Worm (Caenorhabditis elegans) whole organism, L2 larva: Measurements from ENCODE around the gene Y102A5C.4.
A peak's percentile ranks its signal among the peaks of the same experiment; 100 is the strongest.

Experiments used
- C34F6.9 ChIP-seq: fragments of 150-350 bp; optimal IDR thresholded peaks from 2 replicates; lab custom pipeline; 2014; ENCODE audit warnings: missing biosample characterization, missing genetic modification characterization
- F13H6.1 ChIP-seq: sonication (generic microtip); optimal IDR thresholded peaks from 2 replicates; lab custom pipeline; 2016; ENCODE audit warnings: missing genetic modification characterization, missing compliant biosample characterization
- R02D3.7 ChIP-seq: fragments of 150-350 bp; optimal IDR thresholded peaks from 2 replicates; lab custom pipeline; 2014; ENCODE audit warnings: missing biosample characterization, missing genetic modification characterization
- Y55F3AM.14 ChIP-seq: fragments of 200-800 bp; sonication (Bioruptor generic); optimal IDR thresholded peaks from 2 replicates; lab custom pipeline; 2018; ENCODE audit warnings: mild to moderate bottlenecking, missing genetic modification characterization, missing compliant biosample characterization
- ZK546.5 ChIP-seq: sonication (generic microtip); optimal IDR thresholded peaks from 2 replicates; lab custom pipeline; 2017; ENCODE audit warnings: missing biosample characterization, missing genetic modification characterization
- alr-1 ChIP-seq: fragments of 150-350 bp; optimal IDR thresholded peaks from 2 replicates; lab custom pipeline; 2014; ENCODE audit warnings: missing biosample characterization, missing genetic modification characterization
- aly-2 ChIP-seq: fragments of 150-350 bp; optimal IDR thresholded peaks from 2 replicates; lab custom pipeline; 2014; ENCODE audit warnings: missing biosample characterization, missing genetic modification characterization
- ama-1 ChIP-seq: fragments of 150-350 bp; optimal IDR thresholded peaks from 2 replicates; lab custom pipeline; 2018; ENCODE audit warnings: inconsistent platforms
- blmp-1 ChIP-seq: sonication (generic microtip); optimal IDR thresholded peaks from 2 replicates; lab custom pipeline; 2017; ENCODE audit warnings: missing genetic modification characterization, mild to moderate bottlenecking, missing compliant biosample characterization, antibody characterized with exemption, moderate library complexity; ENCODE audit not compliant: insufficient read depth
- ceh-16 ChIP-seq: fragments of 150-350 bp; optimal IDR thresholded peaks from 2 replicates; lab custom pipeline; 2014; ENCODE audit warnings: missing biosample characterization, missing genetic modification characterization
- ceh-82 ChIP-seq: fragments of 150-350 bp; optimal IDR thresholded peaks from 2 replicates; lab custom pipeline; 2014; ENCODE audit warnings: missing biosample characterization, missing genetic modification characterization
- crh-2 ChIP-seq: sonication (generic microtip); optimal IDR thresholded peaks from 2 replicates; lab custom pipeline; 2017; ENCODE audit warnings: missing biosample characterization, missing genetic modification characterization
- dmd-4 ChIP-seq: sonication (generic microtip); optimal IDR thresholded peaks from 2 replicates; lab custom pipeline; 2017; ENCODE audit warnings: missing biosample characterization, missing genetic modification characterization
- egl-27 ChIP-seq: sonication (generic microtip); optimal IDR thresholded peaks from 3 replicates; lab custom pipeline; 2017; ENCODE audit warnings: missing biosample characterization, missing genetic modification reagents, missing genetic modification characterization
- elt-1 ChIP-seq: fragments of 150-350 bp; optimal IDR thresholded peaks from 2 replicates; lab custom pipeline; 2014; ENCODE audit warnings: missing biosample characterization, missing genetic modification characterization
- elt-3 ChIP-seq: sonication (generic microtip); optimal IDR thresholded peaks from 2 replicates; lab custom pipeline; 2017; ENCODE audit warnings: missing biosample characterization, missing genetic modification characterization
- fos-1 ChIP-seq: fragments of 150-350 bp; optimal IDR thresholded peaks from 2 replicates; lab custom pipeline; 2014; ENCODE audit warnings: missing biosample characterization, missing genetic modification characterization
- gmeb-1 ChIP-seq: fragments of 150-350 bp; optimal IDR thresholded peaks from 2 replicates; lab custom pipeline; 2014; ENCODE audit warnings: missing biosample characterization, missing genetic modification characterization
- lin-11 ChIP-seq: fragments of 150-350 bp; sonication (generic microtip); optimal IDR thresholded peaks from 2 replicates; lab custom pipeline; 2014; ENCODE audit warnings: missing biosample characterization, missing genetic modification characterization, inconsistent platforms, mixed read lengths
- lin-13 ChIP-seq: fragments of 150-350 bp; optimal IDR thresholded peaks from 2 replicates; lab custom pipeline; 2014; ENCODE audit warnings: missing biosample characterization, missing genetic modification reagents, missing genetic modification characterization
- lin-39 ChIP-seq: fragments of 150-350 bp; optimal IDR thresholded peaks from 2 replicates; lab custom pipeline; 2014; ENCODE audit warnings: missing biosample characterization, missing genetic modification reagents, missing genetic modification characterization
- lsy-2 ChIP-seq, 2 experiments: fragments of 150-350 bp in 1 of 2; sonication (generic microtip) in 1 of 2; optimal IDR thresholded peaks; 2 replicates each; lab custom pipeline; 2014 to 2017; ENCODE audit warnings: missing biosample characterization in 2 of 2, missing genetic modification characterization in 2 of 2
- mab-5 ChIP-seq: fragments of 150-350 bp; optimal IDR thresholded peaks from 2 replicates; lab custom pipeline; 2014; ENCODE audit warnings: missing biosample characterization, missing genetic modification characterization
- mbf-1 ChIP-seq: sonication (generic microtip); optimal IDR thresholded peaks from 2 replicates; lab custom pipeline; 2017; ENCODE audit warnings: missing biosample characterization, missing genetic modification characterization
- mdl-1 ChIP-seq, 2 experiments: fragments of 150-350 bp in 1 of 2; sonication (generic microtip) in 1 of 2; optimal IDR thresholded peaks; 2 replicates each; lab custom pipeline; 2017; ENCODE audit warnings: missing biosample characterization in 2 of 2, missing genetic modification characterization in 2 of 2
- nhr-10 ChIP-seq: sonication (generic microtip); optimal IDR thresholded peaks from 2 replicates; lab custom pipeline; 2017; ENCODE audit warnings: missing biosample characterization, missing genetic modification characterization
- nhr-11 ChIP-seq: fragments of 150-350 bp; optimal IDR thresholded peaks from 2 replicates; lab custom pipeline; 2014; ENCODE audit warnings: missing biosample characterization, missing genetic modification characterization
- nhr-12 ChIP-seq: fragments of 150-350 bp; optimal IDR thresholded peaks from 2 replicates; lab custom pipeline; 2014; ENCODE audit warnings: missing biosample characterization, missing genetic modification characterization
- nhr-129 ChIP-seq: fragments of 150-350 bp; optimal IDR thresholded peaks from 2 replicates; lab custom pipeline; 2014; ENCODE audit warnings: missing biosample characterization, missing genetic modification characterization
- nhr-21 ChIP-seq: fragments of 150-350 bp; optimal IDR thresholded peaks from 2 replicates; lab custom pipeline; 2014; ENCODE audit warnings: missing biosample characterization, missing genetic modification characterization
- nhr-23 ChIP-seq: fragments of 150-350 bp; optimal IDR thresholded peaks from 2 replicates; lab custom pipeline; 2014; ENCODE audit warnings: missing biosample characterization, missing genetic modification reagents, missing genetic modification characterization
- nhr-237 ChIP-seq: fragments of 150-350 bp; optimal IDR thresholded peaks from 2 replicates; lab custom pipeline; 2014; ENCODE audit warnings: missing biosample characterization, missing genetic modification characterization
- nhr-25 ChIP-seq: fragments of 150-350 bp; sonication (generic microtip); optimal IDR thresholded peaks from 3 replicates; lab custom pipeline; 2014; ENCODE audit warnings: missing biosample characterization, missing genetic modification characterization
- nhr-6 ChIP-seq: fragments of 150-350 bp; optimal IDR thresholded peaks from 2 replicates; lab custom pipeline; 2014; ENCODE audit warnings: missing biosample characterization, missing genetic modification characterization
- nhr-77 ChIP-seq: fragments of 150-350 bp; optimal IDR thresholded peaks from 2 replicates; lab custom pipeline; 2014; ENCODE audit warnings: missing biosample characterization, missing genetic modification characterization
- peb-1 ChIP-seq: fragments of 150-350 bp; optimal IDR thresholded peaks from 2 replicates; lab custom pipeline; 2014; ENCODE audit warnings: missing biosample characterization, missing genetic modification characterization
- sem-4 ChIP-seq: fragments of 150-350 bp; optimal IDR thresholded peaks from 2 replicates; lab custom pipeline; 2014; ENCODE audit warnings: missing biosample characterization, missing genetic modification reagents, missing genetic modification characterization
- skn-1 ChIP-seq: sonication (generic microtip); optimal IDR thresholded peaks from 2 replicates; lab custom pipeline; 2017; ENCODE audit warnings: missing biosample characterization, missing genetic modification characterization
- sma-3 ChIP-seq: sonication (generic microtip); optimal IDR thresholded peaks from 2 replicates; lab custom pipeline; 2016; ENCODE audit warnings: missing genetic modification reagents, missing genetic modification characterization, missing compliant biosample characterization
- sma-9 ChIP-seq, 2 experiments: fragments of 150-350 bp in 1 of 2; sonication (generic microtip) in 1 of 2; optimal IDR thresholded peaks; 2 replicates each; lab custom pipeline; 2014 to 2016; ENCODE audit warnings: missing genetic modification characterization in 2 of 2, mild to moderate bottlenecking in 1 of 2, missing biosample characterization in 1 of 2, missing compliant biosample characterization in 1 of 2, missing genetic modification reagents in 1 of 2, moderate library complexity in 1 of 2
- snpc-4 ChIP-seq: fragments of 150-350 bp; optimal IDR thresholded peaks from 2 replicates; lab custom pipeline; 2014; ENCODE audit warnings: missing biosample characterization, missing genetic modification characterization
- unc-39 ChIP-seq: fragments of 150-350 bp; optimal IDR thresholded peaks from 2 replicates; lab custom pipeline; 2014; ENCODE audit warnings: missing biosample characterization, missing genetic modification characterization
- unc-55 ChIP-seq: fragments of 150-350 bp; sonication (generic microtip); optimal IDR thresholded peaks from 3 replicates; lab custom pipeline; 2014; ENCODE audit warnings: missing biosample characterization, missing genetic modification reagents, missing genetic modification characterization
- unc-62 ChIP-seq: fragments of 150-350 bp; optimal IDR thresholded peaks from 2 replicates; lab custom pipeline; 2014; ENCODE audit warnings: missing biosample characterization, missing genetic modification reagents, missing genetic modification characterization
- zag-1 ChIP-seq: fragments of 150-350 bp; optimal IDR thresholded peaks from 2 replicates; lab custom pipeline; 2014; ENCODE audit warnings: missing biosample characterization, missing genetic modification characterization
- ztf-1 ChIP-seq: fragments of 200-800 bp; sonication (Bioruptor generic); conservative IDR thresholded peaks from 2 replicates; pipeline ENCODE4 v1.3.6; 2022; ENCODE audit warnings: missing genetic modification characterization, missing compliant biosample characterization
- ztf-11 ChIP-seq: sonication (generic microtip); optimal IDR thresholded peaks from 2 replicates; lab custom pipeline; 2017; ENCODE audit warnings: missing biosample characterization, missing genetic modification characterization
- ztf-4 ChIP-seq: fragments of 150-350 bp; optimal IDR thresholded peaks from 2 replicates; lab custom pipeline; 2014; ENCODE audit warnings: missing biosample characterization, missing genetic modification characterization

The Y102A5C.4 gene

ce11 chrV:16958975-16959374 lies 36.9 kb downstream of the Y102A5C.4 start:
- TF ChIP-seq blmp-1 (tag; lab: Kevin White, UChicago) (no peak), nhr-237 (tag; lab: Kevin White, UChicago) (no peak), C34F6.9 (tag; lab: Kevin White, UChicago) (no peak), ceh-82 (tag; lab: Kevin White, UChicago) (no peak), aly-2 (no peak), nhr-12 (tag; lab: Kevin White, UChicago) (no peak), mdl-1 (tag; optimal IDR thresholded peaks at IDR 0.05; lab: Kevin White, UChicago) (no peak)

- TF ChIP-seq Y55F3AM.14 (GFP tag; lab: Kevin White, UChicago), result peak; percentile 13
- no peak for TF ChIP-seq ztf-1 (GFP tag; lab: Robert Waterston, UW)
- no peak for TF ChIP-seq nhr-11 (tag; lab: Kevin White, UChicago)
- peak; percentile 99 for TF ChIP-seq gmeb-1 (tag; lab: Kevin White, UChicago)
- peak; percentile 33 for TF ChIP-seq ceh-16 (tag; lab: Kevin White, UChicago)
- TF ChIP-seq lsy-2 (tag; optimal IDR thresholded peaks at IDR 0.05; lab: Kevin White, UChicago), result peak; percentile 84 to 93
- no peak for TF ChIP-seq lin-39 (tag; lab: Kevin White, UChicago)
- TF ChIP-seq nhr-25 (tag; lab: Kevin White, UChicago), result peak; percentile 84
- peak; percentile 29 for TF ChIP-seq dmd-4 (tag; lab: Kevin White, UChicago)
- TF ChIP-seq sem-4 (tag; lab: Kevin White, UChicago), result peak; percentile 77
- TF ChIP-seq unc-62 (GFP tag; lab: Kevin White, UChicago), result no peak
- TF ChIP-seq unc-39 (tag; lab: Kevin White, UChicago), result no peak
- no peak for TF ChIP-seq skn-1 (tag; lab: Kevin White, UChicago)
- TF ChIP-seq ZK546.5 (tag; lab: Kevin White, UChicago), result no peak
- TF ChIP-seq nhr-10 (tag; lab: Kevin White, UChicago), result peak; percentile 69
- TF ChIP-seq R02D3.7 (tag; lab: Kevin White, UChicago), result peak; percentile 29
- no peak for TF ChIP-seq ama-1 (lab: Kevin White, UChicago)
- no peak for TF ChIP-seq nhr-12 (tag; lab: Kevin White, UChicago)
- TF ChIP-seq nhr-77, result no peak
- no peak for TF ChIP-seq elt-1 (tag; lab: Kevin White, UChicago)
- TF ChIP-seq nhr-6 (tag; lab: Kevin White, UChicago), result peak; percentile 78
- TF ChIP-seq mab-5 (tag; lab: Kevin White, UChicago), result peak; percentile 95
- no peak for TF ChIP-seq sma-9 (GFP tag; optimal IDR thresholded peaks at IDR 0.05; lab: Kevin White, UChicago)
- no peak for TF ChIP-seq sma-9 (tag; optimal IDR thresholded peaks at IDR 0.05; lab: Kevin White, UChicago)
- TF ChIP-seq sma-3 (GFP tag; lab: Kevin White, UChicago), result peak; percentile 92
- TF ChIP-seq lin-13 (GFP tag; lab: Kevin White, UChicago), result peak; percentile 94
- peak; percentile 75 for TF ChIP-seq zag-1 (tag; lab: Kevin White, UChicago)
- TF ChIP-seq peb-1 (tag; lab: Kevin White, UChicago), result no peak
- TF ChIP-seq nhr-129 (tag; lab: Kevin White, UChicago), result peak; percentile 93
- TF ChIP-seq nhr-21, result peak; percentile 83
- TF ChIP-seq nhr-237 (tag; lab: Kevin White, UChicago), result peak; percentile 64
- peak; percentile 85 for TF ChIP-seq F13H6.1 (tag; lab: Kevin White, UChicago)
- peak in 1 of 2 experiments; percentile 34 for TF ChIP-seq mdl-1 (tag; optimal IDR thresholded peaks at IDR 0.05; lab: Kevin White, UChicago)
- TF ChIP-seq aly-2, result no peak
- TF ChIP-seq snpc-4 (tag; lab: Kevin White, UChicago), result peak; percentile 93
- no peak for TF ChIP-seq ztf-11 (tag; lab: Kevin White, UChicago)
- peak; percentile 34 for TF ChIP-seq blmp-1 (tag; lab: Kevin White, UChicago)
- TF ChIP-seq egl-27 (tag; lab: Kevin White, UChicago), result peak; percentile 84
- peak; percentile 96 for TF ChIP-seq crh-2
- peak; percentile 66 for TF ChIP-seq lin-11 (tag; lab: Kevin White, UChicago)
- TF ChIP-seq unc-55, result peak; percentile 96
- peak; percentile 94 for TF ChIP-seq C34F6.9 (tag; lab: Kevin White, UChicago)
- TF ChIP-seq nhr-23 (tag; lab: Kevin White, UChicago), result no peak
- TF ChIP-seq fos-1 (tag; lab: Kevin White, UChicago), result peak; percentile 63
- peak; percentile 72 for TF ChIP-seq ceh-82 (tag; lab: Kevin White, UChicago)
- no peak for TF ChIP-seq alr-1
- TF ChIP-seq ztf-4, result peak; percentile 34
- no peak for TF ChIP-seq mbf-1 (tag; lab: Kevin White, UChicago)
- no peak for TF ChIP-seq elt-3 (tag; lab: Kevin White, UChicago)
These were observed 43.6 kb downstream of the Y102A5C.4 start, which contains the start of gene efl-1 for ce11 chrV:16965655-16966054. Gene efl-1 (minus strand): TSS chrV:16965675.
